Worm (Caenorhabditis elegans) whole organism, mixed stage, embryonic: ENCODE results near the gene F27E5.5.

Experiments used
- ces-1 ChIP-seq: fragments of 150-350 bp; optimal IDR thresholded peaks from 2 replicates; lab custom pipeline; 2014; ENCODE audit warnings: missing biosample characterization, missing genetic modification reagents, missing genetic modification characterization
- elt-3 ChIP-seq: fragments of 150-350 bp; optimal IDR thresholded peaks from 2 replicates; lab custom pipeline; 2014; ENCODE audit warnings: missing biosample characterization, missing genetic modification characterization
- flh-1 ChIP-seq: fragments of 200-800 bp; sonication (Bioruptor generic); optimal IDR thresholded peaks from 2 replicates; lab custom pipeline; 2018; ENCODE audit warnings: mild to moderate bottlenecking, missing genetic modification characterization, moderate library complexity, missing compliant biosample characterization
- ham-2 ChIP-seq: fragments of 200-800 bp; sonication (Bioruptor generic); optimal IDR thresholded peaks from 2 replicates; lab custom pipeline; 2018; ENCODE audit warnings: mild to moderate bottlenecking, missing genetic modification characterization, missing compliant biosample characterization
- lin-13 ChIP-seq: fragments of 150-350 bp; optimal IDR thresholded peaks from 2 replicates; lab custom pipeline; 2014; ENCODE audit warnings: missing biosample characterization, missing genetic modification characterization
- sem-2 ChIP-seq: fragments of 200-800 bp; sonication (Bioruptor generic); optimal IDR thresholded peaks from 2 replicates; lab custom pipeline; 2018; ENCODE audit warnings: mild to moderate bottlenecking, missing genetic modification characterization, missing compliant biosample characterization
- unc-120 ChIP-seq: sonication (generic microtip); optimal IDR thresholded peaks from 2 replicates; lab custom pipeline; 2017; ENCODE audit warnings: missing genetic modification characterization, missing compliant biosample characterization; ENCODE audit not compliant: poor library complexity, severe bottlenecking
- unc-62 ChIP-seq: fragments of 150-350 bp; optimal IDR thresholded peaks from 2 replicates; lab custom pipeline; 2014; ENCODE audit warnings: missing biosample characterization, missing genetic modification reagents, missing genetic modification characterization

DNA sequence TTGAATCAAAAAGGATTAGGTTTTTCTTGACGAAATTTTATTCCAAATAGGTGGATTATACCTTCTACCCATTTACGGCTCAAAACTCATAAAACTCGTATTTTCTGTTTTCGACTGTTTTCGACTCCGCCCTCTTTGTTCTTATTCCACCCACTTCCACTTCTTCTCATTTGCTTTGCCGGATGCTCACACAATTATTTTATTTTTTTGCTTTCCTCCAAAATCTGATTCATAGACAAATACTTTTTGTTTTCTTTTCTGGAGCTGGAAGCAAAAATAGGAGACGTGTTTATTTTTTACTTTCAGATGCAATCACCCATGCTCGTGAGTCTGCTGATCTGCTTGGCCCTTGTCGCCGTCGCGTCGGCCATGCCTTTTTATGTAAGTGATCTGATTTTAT is 23.4 kb upstream of the F27E5.5 start, which contains the start of gene nlp-63:
- TF ChIP-seq unc-120: no peak
- TF ChIP-seq flh-1 (GFP tag; lab: Kevin White, UChicago): no peak
- no peak for TF ChIP-seq sem-2 (GFP tag; lab: Kevin White, UChicago)
- TF ChIP-seq ham-2 (GFP tag; lab: Kevin White, UChicago): no peak
- TF ChIP-seq unc-62: no peak
- no peak for TF ChIP-seq elt-3 (tag; lab: Kevin White, UChicago)
- TF ChIP-seq ces-1: no peak
- TF ChIP-seq lin-13: no peak
